Worm (Caenorhabditis elegans) whole organism, L3 larva: Measurements from ENCODE around the gene ZK287.7.

Source experiments
- ZK546.5 ChIP-seq: sonication (generic microtip); optimal IDR thresholded peaks from 2 replicates; lab custom pipeline; 2017; ENCODE audit warnings: missing biosample characterization, missing genetic modification characterization
- aly-2 ChIP-seq: fragments of 150-350 bp; optimal IDR thresholded peaks from 2 replicates; lab custom pipeline; 2014; ENCODE audit warnings: missing biosample characterization, missing genetic modification characterization
- ceh-16 ChIP-seq: sonication (generic microtip); optimal IDR thresholded peaks from 2 replicates; lab custom pipeline; 2017; ENCODE audit warnings: missing biosample characterization, missing genetic modification characterization
- ceh-82 ChIP-seq: fragments of 150-350 bp; optimal IDR thresholded peaks from 2 replicates; lab custom pipeline; 2014; ENCODE audit warnings: missing biosample characterization, missing genetic modification characterization
- egl-27 ChIP-seq: sonication (generic microtip); optimal IDR thresholded peaks from 4 replicates; lab custom pipeline; 2017; ENCODE audit warnings: missing biosample characterization, missing genetic modification reagents, missing genetic modification characterization
- egl-5 ChIP-seq: fragments of 150-350 bp; optimal IDR thresholded peaks from 2 replicates; lab custom pipeline; 2017; ENCODE audit warnings: missing biosample characterization, missing genetic modification reagents, missing genetic modification characterization, inconsistent platforms
- elt-1 ChIP-seq: fragments of 150-350 bp; optimal IDR thresholded peaks from 2 replicates; lab custom pipeline; 2014; ENCODE audit warnings: missing biosample characterization, missing genetic modification characterization
- elt-2 ChIP-seq: sonication (generic microtip); optimal IDR thresholded peaks from 2 replicates; lab custom pipeline; 2016; ENCODE audit warnings: missing genetic modification reagents, mild to moderate bottlenecking, missing genetic modification characterization, missing compliant biosample characterization
- elt-3 ChIP-seq, 3 experiments: fragments of 150-350 bp in 1 of 3; sonication (generic microtip) in 2 of 3; optimal IDR thresholded peaks; 2 replicates in 2 of 3; 4 replicates in 1 of 3; lab custom pipeline; 2014 to 2017; ENCODE audit warnings: missing biosample characterization in 3 of 3, missing genetic modification characterization in 3 of 3
- eor-1 ChIP-seq, 2 experiments: fragments of 150-350 bp; optimal IDR thresholded peaks; 2 replicates each; lab custom pipeline; 2014 to 2018; ENCODE audit warnings: missing biosample characterization in 2 of 2, missing genetic modification characterization in 2 of 2
- fkh-10 ChIP-seq: sonication (generic microtip); optimal IDR thresholded peaks from 2 replicates; lab custom pipeline; 2017; ENCODE audit warnings: missing biosample characterization, missing genetic modification reagents, missing genetic modification characterization
- fos-1 ChIP-seq: fragments of 150-350 bp; optimal IDR thresholded peaks from 2 replicates; lab custom pipeline; 2014; ENCODE audit warnings: missing biosample characterization, missing genetic modification characterization
- jun-1 ChIP-seq: fragments of 150-350 bp; optimal IDR thresholded peaks from 2 replicates; lab custom pipeline; 2014; ENCODE audit warnings: missing biosample characterization, missing genetic modification reagents, missing genetic modification characterization
- lin-15B ChIP-seq: fragments of 150-350 bp; optimal IDR thresholded peaks from 2 replicates; lab custom pipeline; 2014; ENCODE audit warnings: missing biosample characterization, missing genetic modification characterization
- lin-39 ChIP-seq: fragments of 150-350 bp; optimal IDR thresholded peaks from 2 replicates; lab custom pipeline; 2018; ENCODE audit warnings: missing biosample characterization, missing genetic modification reagents, missing genetic modification characterization
- lsy-12 ChIP-seq: sonication (generic microtip); optimal IDR thresholded peaks from 2 replicates; lab custom pipeline; 2016; ENCODE audit warnings: mild to moderate bottlenecking, missing genetic modification characterization, missing compliant biosample characterization
- mdl-1 ChIP-seq: fragments of 150-350 bp; optimal IDR thresholded peaks from 2 replicates; lab custom pipeline; 2014; ENCODE audit warnings: missing biosample characterization, missing genetic modification characterization
- mml-1 ChIP-seq: fragments of 150-350 bp; sonication (generic microtip); optimal IDR thresholded peaks from 3 replicates; lab custom pipeline; 2014; ENCODE audit warnings: missing biosample characterization, missing genetic modification characterization
- nfya-1 ChIP-seq: sonication (generic microtip); optimal IDR thresholded peaks from 2 replicates; lab custom pipeline; 2017; ENCODE audit warnings: missing genetic modification characterization, mild to moderate bottlenecking, missing compliant biosample characterization, antibody characterized with exemption, moderate library complexity; ENCODE audit not compliant: insufficient read depth
- nhr-12 ChIP-seq: fragments of 150-350 bp; optimal IDR thresholded peaks from 2 replicates; lab custom pipeline; 2014; ENCODE audit warnings: missing biosample characterization, missing genetic modification characterization
- nhr-28 ChIP-seq: fragments of 150-350 bp; optimal IDR thresholded peaks from 2 replicates; lab custom pipeline; 2014; ENCODE audit warnings: missing biosample characterization, missing genetic modification characterization
- nhr-43 ChIP-seq: sonication (generic microtip); optimal IDR thresholded peaks from 2 replicates; lab custom pipeline; 2016; ENCODE audit warnings: mild to moderate bottlenecking, missing genetic modification characterization, missing compliant biosample characterization; ENCODE audit not compliant: poor library complexity, severe bottlenecking
- nhr-67 ChIP-seq: fragments of 150-350 bp; optimal IDR thresholded peaks from 2 replicates; lab custom pipeline; 2014; ENCODE audit warnings: missing biosample characterization, missing genetic modification characterization
- nhr-77 ChIP-seq: fragments of 150-350 bp; optimal IDR thresholded peaks from 2 replicates; lab custom pipeline; 2014; ENCODE audit warnings: missing biosample characterization, missing genetic modification characterization
- pha-4 ChIP-seq: fragments of 150-350 bp; optimal IDR thresholded peaks from 2 replicates; lab custom pipeline; 2014; ENCODE audit warnings: missing biosample characterization, missing genetic modification reagents, missing genetic modification characterization
- pqm-1 ChIP-seq: fragments of 150-350 bp; optimal IDR thresholded peaks from 2 replicates; lab custom pipeline; 2017; ENCODE audit warnings: missing biosample characterization, missing genetic modification characterization, inconsistent platforms
- sea-2 ChIP-seq: fragments of 150-350 bp; sonication (generic microtip); optimal IDR thresholded peaks from 4 replicates; lab custom pipeline; 2014; ENCODE audit warnings: missing biosample characterization, missing genetic modification reagents, missing genetic modification characterization
- skn-1 ChIP-seq: fragments of 150-350 bp; optimal IDR thresholded peaks from 2 replicates; lab custom pipeline; 2014; ENCODE audit warnings: missing biosample characterization, missing genetic modification characterization
- snpc-4 ChIP-seq: fragments of 150-350 bp; optimal IDR thresholded peaks from 2 replicates; lab custom pipeline; 2014; ENCODE audit warnings: missing biosample characterization, missing genetic modification characterization
- tbx-2 ChIP-seq: sonication (generic microtip); optimal IDR thresholded peaks from 2 replicates; lab custom pipeline; 2016; ENCODE audit warnings: mild to moderate bottlenecking, missing genetic modification characterization, missing compliant biosample characterization
- unc-39 ChIP-seq: sonication (generic microtip); optimal IDR thresholded peaks from 4 replicates; lab custom pipeline; 2017; ENCODE audit warnings: missing biosample characterization, missing genetic modification characterization
- ztf-4 ChIP-seq: fragments of 150-350 bp; optimal IDR thresholded peaks from 2 replicates; lab custom pipeline; 2014; ENCODE audit warnings: missing biosample characterization, missing genetic modification characterization

ZK287.7 gene

ce11 chrV:9706592-9706991 lies 13.7 kb downstream of the ZK287.7 start:
- TF ChIP-seq mdl-1 (tag; lab: Kevin White, UChicago) (no peak), aly-2 (tag; lab: Kevin White, UChicago) (no peak), ceh-82 (no peak), nhr-67 (tag; lab: Kevin White, UChicago) (no peak), unc-39 (tag; lab: Kevin White, UChicago) (no peak), mml-1 (tag; lab: Kevin White, UChicago) (no peak), egl-5 (tag; lab: Kevin White, UChicago) (no peak), elt-3 (tag; optimal IDR thresholded peaks at IDR 0.05; lab: Kevin White, UChicago) (no peak)

- peak; percentile 61 for TF ChIP-seq pha-4 (tag; lab: Kevin White, UChicago)
- peak; percentile 19 for TF ChIP-seq pqm-1 (tag; lab: Kevin White, UChicago)
- TF ChIP-seq elt-2 = peak; percentile 32
- no peak for TF ChIP-seq aly-2 (tag; lab: Kevin White, UChicago)
- no peak for TF ChIP-seq elt-1 (tag; lab: Kevin White, UChicago)
Observed at ce11 chrV:9709747-9710146, 16.9 kb downstream of the ZK287.7 start, which contains the start of gene tag-120. Gene tag-120, minus strand, starts transcription at chrV:9709814.

- TF ChIP-seq fos-1 (no peak), lin-39 (no peak), jun-1 (tag; lab: Kevin White, UChicago) (no peak), fkh-10 (no peak), nhr-77 (no peak), elt-2 (peak; percentile 71), sea-2 (GFP tag; lab: Kevin White, UChicago) (no peak), nfya-1 (no peak), ceh-16 (tag; lab: Kevin White, UChicago) (no peak), nhr-28 (tag; lab: Kevin White, UChicago) (no peak), pqm-1 (tag; lab: Kevin White, UChicago) (peak; percentile 79), skn-1 (tag; lab: Kevin White, UChicago) (no peak), pha-4 (tag; lab: Kevin White, UChicago) (peak; percentile 15), ZK546.5 (tag; lab: Kevin White, UChicago) (no peak), lsy-12 (tag; lab: Kevin White, UChicago) (no peak), aly-2 (tag; lab: Kevin White, UChicago) (no peak)
Observed at ce11 chrV:9711174-9711573, 18.3 kb downstream of the ZK287.7 start.

DNA sequence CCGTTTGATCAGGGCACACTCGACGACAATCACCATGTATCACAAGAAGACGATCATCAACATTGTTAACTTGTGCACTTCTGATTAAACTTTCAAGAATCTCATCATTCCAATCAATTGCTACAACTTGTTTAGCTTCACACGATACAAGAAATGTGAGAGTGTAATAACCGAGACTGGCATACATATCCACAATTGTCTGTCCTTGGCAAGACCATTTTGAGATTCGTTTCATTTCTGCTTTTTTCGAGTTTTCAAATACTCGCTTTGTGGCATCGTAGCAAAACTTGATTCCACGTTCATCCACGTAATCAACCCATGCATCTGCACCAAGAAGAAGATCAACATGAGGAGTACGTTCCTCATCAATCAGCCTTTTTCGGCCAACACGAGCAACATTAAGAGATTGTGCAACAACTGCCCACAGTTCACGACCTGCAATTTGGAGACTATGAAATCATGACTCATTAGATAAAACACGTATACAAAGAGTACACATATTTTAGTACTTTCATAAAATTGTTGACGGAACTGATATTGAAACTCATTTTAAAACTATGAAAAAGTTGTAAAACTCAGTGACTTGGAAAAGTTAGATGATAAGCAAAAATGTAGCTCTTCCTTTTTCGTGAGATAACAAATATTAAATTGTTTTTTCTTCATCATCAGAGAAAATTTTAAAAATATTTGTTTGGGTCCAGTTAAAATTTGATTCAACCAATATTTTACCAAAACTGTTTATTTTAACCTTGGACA lies 19.7 kb downstream of the ZK287.7 start:
- TF ChIP-seq pqm-1 (tag; lab: Kevin White, UChicago) (peak; percentile 32), elt-2 (peak; percentile 59), jun-1 (tag; lab: Kevin White, UChicago) (peak; percentile 39), egl-27 (tag; lab: Kevin White, UChicago) (no peak), fkh-10 (no peak)
- TF ChIP-seq, all 47 proteins: peak for 3

DNA sequence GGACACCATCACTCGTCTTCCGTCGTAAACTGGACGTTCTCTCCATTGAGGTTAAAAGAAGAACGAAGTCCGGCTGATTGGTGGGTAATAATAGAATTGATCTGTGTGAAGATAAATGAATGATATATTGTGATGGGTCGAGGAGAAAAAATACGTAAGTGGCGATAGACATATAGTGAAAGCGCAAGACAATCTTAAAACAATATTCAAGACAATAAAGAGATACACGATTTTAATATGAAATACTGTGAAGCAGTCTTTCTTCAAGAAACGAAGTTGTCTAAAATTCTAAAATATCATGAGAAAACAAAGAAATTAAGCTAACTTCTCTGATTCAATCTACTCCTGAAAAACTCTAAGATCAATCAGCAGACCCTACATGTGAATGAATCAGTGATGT lies 20.7 kb downstream of the ZK287.7 start, which contains the start of gene F40F9.10:
F40F9.10 (minus strand) TSS at position 101 of the 400 bp plus-strand sequence.
- TF ChIP-seq jun-1 (tag; lab: Kevin White, UChicago) (no peak), nfya-1 (no peak), egl-5 (tag; lab: Kevin White, UChicago) (no peak), snpc-4 (no peak), ceh-82 (no peak), sea-2 (GFP tag; lab: Kevin White, UChicago) (no peak), tbx-2 (tag; lab: Kevin White, UChicago) (no peak), nhr-43 (tag; lab: Kevin White, UChicago) (no peak), nhr-12 (tag; lab: Kevin White, UChicago) (no peak), lin-15B (no peak), eor-1 (tag; optimal IDR thresholded peaks at IDR 0.05; lab: Kevin White, UChicago) (no peak), skn-1 (tag; lab: Kevin White, UChicago) (no peak), ZK546.5 (tag; lab: Kevin White, UChicago) (no peak), ztf-4 (tag; lab: Kevin White, UChicago) (no peak), elt-1 (tag; lab: Kevin White, UChicago) (no peak)
